Worm (Caenorhabditis elegans) whole organism, young adult: Measurements from ENCODE around the gene ets-6.

Source experiments
- C17E4.6 ChIP-seq: fragments of 200-800 bp; sonication (Bioruptor generic); IDR thresholded peaks from 2 replicates; pipeline ENCODE4 v1.3.6; 2022; ENCODE audit warnings: missing genetic modification reagents, missing genetic modification characterization, missing compliant biosample characterization
- D2030.7 ChIP-seq: fragments of 200-800 bp; sonication (Bioruptor generic); IDR thresholded peaks from 2 replicates; pipeline ENCODE4 v1.3.6; 2022; ENCODE audit warnings: missing genetic modification reagents, missing genetic modification characterization, missing compliant biosample characterization
- F37B4.10 ChIP-seq: fragments of 200-800 bp; sonication (Bioruptor generic); IDR thresholded peaks from 2 replicates; pipeline ENCODE4 v1.3.6; 2022; ENCODE audit warnings: missing genetic modification characterization, missing compliant biosample characterization
- F39B2.1 ChIP-seq: fragments of 200-800 bp; sonication (Bioruptor generic); IDR thresholded peaks from 2 replicates; pipeline ENCODE4 v1.3.6; 2022; ENCODE audit warnings: missing genetic modification reagents, missing genetic modification characterization, missing compliant biosample characterization
- F52B5.7 ChIP-seq: sonication (generic microtip); optimal IDR thresholded peaks from 2 replicates; lab custom pipeline; 2016; ENCODE audit warnings: mild to moderate bottlenecking, missing genetic modification characterization, missing compliant biosample characterization
- K11D2.4 ChIP-seq: fragments of 200-800 bp; sonication (Bioruptor generic); IDR thresholded peaks from 2 replicates; pipeline ENCODE4 v1.3.6; 2022; ENCODE audit warnings: missing genetic modification reagents, missing genetic modification characterization, missing compliant biosample characterization
- T07F8.4 ChIP-seq: sonication (generic microtip); optimal IDR thresholded peaks from 2 replicates; lab custom pipeline; 2016; ENCODE audit warnings: mild to moderate bottlenecking, missing genetic modification characterization, moderate library complexity, missing compliant biosample characterization
- T26A5.8 ChIP-seq: sonication (generic microtip); optimal IDR thresholded peaks from 2 replicates; lab custom pipeline; 2016; ENCODE audit warnings: missing genetic modification characterization, missing compliant biosample characterization
- Y56A3A.18 ChIP-seq: fragments of 200-800 bp; sonication (Bioruptor generic); IDR thresholded peaks from 2 replicates; pipeline ENCODE4 v1.3.6; 2022; ENCODE audit warnings: missing genetic modification reagents, missing genetic modification characterization, missing compliant biosample characterization
- Y95B8A.8 ChIP-seq: fragments of 200-800 bp; sonication (Bioruptor generic); IDR thresholded peaks from 2 replicates; pipeline ENCODE4 v1.3.6; 2022; ENCODE audit warnings: missing genetic modification reagents, missing genetic modification characterization, missing compliant biosample characterization
- aptf-2 ChIP-seq: fragments of 200-800 bp; sonication (Bioruptor generic); conservative IDR thresholded peaks from 2 replicates; pipeline ENCODE4 v1.3.6; 2022; ENCODE audit warnings: missing genetic modification reagents, missing genetic modification characterization, missing compliant biosample characterization
- aptf-3 ChIP-seq: fragments of 200-800 bp; sonication (Bioruptor generic); IDR thresholded peaks from 2 replicates; pipeline ENCODE4 v1.3.6; 2022; ENCODE audit warnings: missing genetic modification characterization, missing compliant biosample characterization
- athp-1 ChIP-seq: sonication (generic microtip); optimal IDR thresholded peaks from 2 replicates; lab custom pipeline; 2017; ENCODE audit warnings: mild to moderate bottlenecking, missing genetic modification characterization, missing compliant biosample characterization
- attf-3 ChIP-seq: fragments of 200-800 bp; sonication (Bioruptor generic); conservative IDR thresholded peaks from 2 replicates; pipeline ENCODE4 v1.3.6; 2022; ENCODE audit warnings: missing genetic modification reagents, missing genetic modification characterization, missing compliant biosample characterization
- attf-6 ChIP-seq: fragments of 200-800 bp; sonication (Bioruptor generic); IDR thresholded peaks from 2 replicates; pipeline ENCODE4 v1.3.6; 2022; ENCODE audit warnings: missing genetic modification reagents, missing genetic modification characterization, missing compliant biosample characterization
- bed-1 ChIP-seq: fragments of 200-800 bp; sonication (Bioruptor generic); IDR thresholded peaks from 2 replicates; pipeline ENCODE4 v1.3.6; 2022; ENCODE audit warnings: missing genetic modification reagents, missing genetic modification characterization, missing compliant biosample characterization
- bed-2 ChIP-seq: fragments of 200-800 bp; sonication (Bioruptor generic); IDR thresholded peaks from 2 replicates; pipeline ENCODE4 v1.3.6; 2022; ENCODE audit warnings: missing genetic modification reagents, missing genetic modification characterization, missing compliant biosample characterization
- ceh-100 ChIP-seq: fragments of 200-800 bp; sonication (Bioruptor generic); IDR thresholded peaks from 2 replicates; pipeline ENCODE4 v1.3.6; 2022; ENCODE audit warnings: missing genetic modification reagents, missing genetic modification characterization, missing compliant biosample characterization
- ceh-27 ChIP-seq: fragments of 200-800 bp; sonication (Bioruptor generic); optimal IDR thresholded peaks from 2 replicates; lab custom pipeline; 2018; ENCODE audit warnings: mild to moderate bottlenecking, missing genetic modification characterization, moderate library complexity, missing compliant biosample characterization
- ceh-40 ChIP-seq: fragments of 200-800 bp; sonication (Bioruptor generic); IDR thresholded peaks from 2 replicates; pipeline ENCODE4 v1.3.6; 2022; ENCODE audit warnings: missing genetic modification characterization, missing compliant biosample characterization
- ceh-91 ChIP-seq: fragments of 200-800 bp; sonication (Bioruptor generic); IDR thresholded peaks from 2 replicates; pipeline ENCODE4 v1.3.6; 2022; ENCODE audit warnings: missing genetic modification reagents, missing genetic modification characterization, missing compliant biosample characterization
- die-1 ChIP-seq: sonication (generic microtip); optimal IDR thresholded peaks from 2 replicates; lab custom pipeline; 2016; ENCODE audit warnings: missing genotype, mild to moderate bottlenecking, missing genetic modification characterization, missing compliant biosample characterization
- egl-18 ChIP-seq: fragments of 200-800 bp; sonication (Bioruptor generic); IDR thresholded peaks from 2 replicates; pipeline ENCODE4 v1.3.6; 2022; ENCODE audit warnings: missing genetic modification reagents, missing genetic modification characterization, missing compliant biosample characterization
- egl-44 ChIP-seq: fragments of 200-800 bp; sonication (Bioruptor generic); IDR thresholded peaks from 2 replicates; pipeline ENCODE4 v1.3.6; 2022; ENCODE audit warnings: missing genetic modification reagents, missing genetic modification characterization, missing compliant biosample characterization
- ekl-4 ChIP-seq: fragments of 200-800 bp; sonication (Bioruptor generic); IDR thresholded peaks from 2 replicates; pipeline ENCODE4 v1.3.6; 2022; ENCODE audit warnings: missing genetic modification reagents, missing genetic modification characterization, missing compliant biosample characterization
- fkh-3 ChIP-seq: sonication (generic microtip); optimal IDR thresholded peaks from 2 replicates; lab custom pipeline; 2016; ENCODE audit warnings: mild to moderate bottlenecking, missing genetic modification characterization, missing compliant biosample characterization
- hmg-1.2 ChIP-seq: fragments of 200-800 bp; sonication (Bioruptor generic); IDR thresholded peaks from 2 replicates; pipeline ENCODE4 v1.3.6; 2022; ENCODE audit warnings: missing genetic modification reagents, missing genetic modification characterization, missing compliant biosample characterization
- hmg-20 ChIP-seq: fragments of 200-800 bp; sonication (Bioruptor generic); IDR thresholded peaks from 2 replicates; pipeline ENCODE4 v1.3.6; 2022; ENCODE audit warnings: missing genetic modification reagents, missing genetic modification characterization, missing compliant biosample characterization
- let-526 ChIP-seq: fragments of 200-800 bp; sonication (Bioruptor generic); IDR thresholded peaks from 2 replicates; pipeline ENCODE4 v1.3.6; 2022; ENCODE audit warnings: missing genetic modification reagents, missing genetic modification characterization, missing compliant biosample characterization
- lin-26 ChIP-seq: fragments of 200-800 bp; sonication (Bioruptor generic); IDR thresholded peaks from 2 replicates; pipeline ENCODE4 v1.3.6; 2022; ENCODE audit warnings: missing genetic modification reagents, missing genetic modification characterization, missing compliant biosample characterization
- lin-54 ChIP-seq: fragments of 200-800 bp; sonication (Bioruptor generic); optimal IDR thresholded peaks from 2 replicates; lab custom pipeline; 2018; ENCODE audit warnings: mild to moderate bottlenecking, missing genetic modification characterization, missing compliant biosample characterization
- madf-8 ChIP-seq: fragments of 200-800 bp; sonication (Bioruptor generic); conservative IDR thresholded peaks from 2 replicates; pipeline ENCODE4 v1.3.6; 2022; ENCODE audit warnings: missing genetic modification reagents, missing genetic modification characterization, missing compliant biosample characterization
- mel-28 ChIP-seq: sonication (generic microtip); optimal IDR thresholded peaks from 2 replicates; lab custom pipeline; 2016; ENCODE audit warnings: borderline replicate concordance, mild to moderate bottlenecking, missing genetic modification characterization, missing compliant biosample characterization
- mxl-1 ChIP-seq: sonication (generic microtip); optimal IDR thresholded peaks from 2 replicates; lab custom pipeline; 2016; ENCODE audit warnings: missing genetic modification characterization, missing compliant biosample characterization
- nhr-90 ChIP-seq: sonication (generic microtip); optimal IDR thresholded peaks from 2 replicates; lab custom pipeline; 2016; ENCODE audit warnings: missing genotype, mild to moderate bottlenecking, missing genetic modification characterization, missing compliant biosample characterization
- pbrm-1 ChIP-seq: fragments of 200-800 bp; sonication (Bioruptor generic); IDR thresholded peaks from 2 replicates; pipeline ENCODE4 v1.3.6; 2022; ENCODE audit warnings: missing genetic modification reagents, missing genetic modification characterization, missing compliant biosample characterization
- rcor-1 ChIP-seq: fragments of 200-800 bp; sonication (Bioruptor generic); IDR thresholded peaks from 2 replicates; pipeline ENCODE4 v1.3.6; 2022; ENCODE audit warnings: missing genetic modification reagents, missing genetic modification characterization, missing compliant biosample characterization
- sea-2 ChIP-seq: fragments of 200-800 bp; sonication (Bioruptor generic); IDR thresholded peaks from 2 replicates; pipeline ENCODE4 v1.3.6; 2022; ENCODE audit warnings: missing genetic modification characterization, missing compliant biosample characterization
- zfh-2 ChIP-seq: fragments of 200-800 bp; sonication (Bioruptor generic); conservative IDR thresholded peaks from 2 replicates; pipeline ENCODE4 v1.3.6; 2022; ENCODE audit warnings: missing genetic modification reagents, missing genetic modification characterization, missing compliant biosample characterization
- zim-3 ChIP-seq: sonication (generic microtip); optimal IDR thresholded peaks from 2 replicates; lab custom pipeline; 2017; ENCODE audit warnings: mild to moderate bottlenecking, missing genetic modification characterization, moderate library complexity, missing compliant biosample characterization
- ztf-28 ChIP-seq: fragments of 200-800 bp; sonication (Bioruptor generic); IDR thresholded peaks from 2 replicates; pipeline ENCODE4 v1.3.6; 2022; ENCODE audit warnings: missing genetic modification reagents, missing genetic modification characterization, missing compliant biosample characterization

ets-6 gene

DNA sequence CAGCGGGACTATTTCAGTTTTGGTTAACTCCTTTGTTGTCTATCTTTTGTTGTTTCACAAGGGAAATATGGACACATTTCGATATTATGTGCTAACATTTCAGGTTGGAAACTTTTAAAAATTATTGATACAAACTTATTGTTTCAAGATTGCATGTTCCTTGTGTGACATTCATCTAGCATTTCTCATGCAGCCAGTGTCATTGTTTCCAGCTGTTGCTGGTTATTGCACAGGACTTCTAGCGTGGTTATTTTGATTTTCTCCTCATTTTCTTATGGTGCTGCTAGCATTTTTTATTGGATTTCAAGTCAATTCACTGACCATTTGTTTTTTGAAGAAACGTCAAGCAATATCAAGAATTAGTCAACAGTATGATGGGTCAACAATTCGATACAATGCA, 24.5 kb downstream of the ets-6 start:
- TF ChIP-seq Y56A3A.18 (GFP tag; lab: Robert Waterston, UW) (no peak), bed-2 (GFP tag; lab: Robert Waterston, UW) (no peak), attf-6 (GFP tag; lab: Robert Waterston, UW) (no peak), athp-1 (tag; lab: Kevin White, UChicago) (no peak), zim-3 (tag; lab: Kevin White, UChicago) (no peak)
- TF ChIP-seq, all 124 proteins: peak for 0

DNA sequence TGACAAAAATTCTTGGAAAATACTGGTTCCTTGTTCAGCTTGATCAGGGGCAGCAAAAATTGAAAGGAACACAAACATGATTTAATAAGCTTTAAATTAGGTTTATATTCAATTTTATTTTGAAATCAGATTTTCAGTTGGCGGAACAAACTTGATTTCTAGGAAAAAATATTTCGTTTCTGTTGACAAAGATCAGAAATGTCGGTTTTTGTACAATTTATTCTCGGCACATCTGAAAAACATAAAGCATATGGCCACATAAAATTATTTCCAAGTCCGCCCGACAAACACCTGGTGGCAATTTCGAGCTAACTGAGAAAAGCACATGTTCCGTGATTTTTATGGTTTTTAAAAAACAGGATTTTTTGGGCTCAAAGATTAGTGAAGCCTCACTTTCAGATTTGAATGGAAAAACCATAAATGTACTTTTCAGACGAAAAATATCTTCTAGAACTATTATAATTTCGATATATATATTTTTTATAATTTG, 26.4 kb downstream of the ets-6 start, which contains the start of gene ttr-10:
TSS of gene ttr-10 (minus strand) at position 51 of the 490 bp plus-strand sequence.
- TF ChIP-seq zfh-2 (GFP tag; lab: Robert Waterston, UW) (no peak), mel-28 (tag; lab: Kevin White, UChicago) (no peak), ztf-28 (GFP tag; lab: Robert Waterston, UW) (no peak)

DNA sequence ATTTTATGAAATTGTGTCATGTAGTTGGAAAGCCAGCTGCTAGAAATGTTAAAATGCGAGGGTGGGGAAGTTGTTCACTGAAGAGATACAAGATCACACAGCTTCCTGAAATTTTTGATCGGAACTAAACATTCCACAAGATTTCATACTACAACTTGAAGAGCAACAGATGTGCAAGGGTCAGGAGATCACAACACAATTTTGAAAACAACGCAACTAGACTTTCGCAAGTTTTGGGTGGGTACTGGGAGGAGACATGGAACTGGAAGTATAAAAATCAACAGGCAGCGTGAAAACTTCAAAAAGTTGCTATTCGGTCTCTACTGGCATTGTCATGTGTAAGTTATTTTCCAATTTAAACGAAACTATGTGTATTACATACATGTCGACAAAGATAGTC, 28.5 kb downstream of the ets-6 start, which contains the start of gene F19F10.3:
TSS of gene F19F10.3 (plus strand) at position 301 of the 400 bp plus-strand sequence.
- TF ChIP-seq D2030.7 (GFP tag; lab: Robert Waterston, UW) (no peak), ceh-27 (GFP tag; lab: Kevin White, UChicago) (no peak), fkh-3 (no peak), ekl-4 (GFP tag; lab: Robert Waterston, UW) (no peak), ceh-100 (GFP tag; lab: Robert Waterston, UW) (no peak), egl-18 (GFP tag; lab: Robert Waterston, UW) (no peak), F52B5.7 (tag; lab: Kevin White, UChicago) (no peak), lin-26 (GFP tag; lab: Robert Waterston, UW) (no peak), mxl-1 (no peak), K11D2.4 (GFP tag; lab: Robert Waterston, UW) (no peak), T26A5.8 (tag; lab: Kevin White, UChicago) (no peak), attf-3 (GFP tag; lab: Robert Waterston, UW) (no peak)

DNA sequence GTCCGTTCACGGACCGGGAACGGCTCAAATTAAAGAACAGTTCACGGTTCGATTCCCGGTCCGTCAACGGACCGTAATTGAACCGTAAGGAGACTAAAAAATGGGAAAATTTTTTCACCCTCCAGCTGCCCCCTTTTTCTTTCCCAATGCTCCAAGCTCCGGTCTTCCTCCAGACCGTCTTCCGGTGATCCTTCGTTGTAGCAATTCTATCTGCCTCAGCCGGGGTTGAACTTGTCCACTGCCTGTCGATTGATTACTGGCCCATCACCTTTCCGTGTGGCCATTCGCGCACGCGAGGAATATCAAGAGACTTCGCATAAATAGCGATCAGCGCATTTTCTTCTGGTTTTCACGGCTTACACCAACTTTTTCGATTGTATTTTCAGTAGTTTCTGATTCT, 31.8 kb downstream of the ets-6 start:
- peak; percentile 93 for TF ChIP-seq aptf-3 (GFP tag; lab: Robert Waterston, UW)
- peak; percentile 47 for TF ChIP-seq mxl-1
- peak; percentile 73 for TF ChIP-seq Y95B8A.8 (GFP tag; lab: Robert Waterston, UW)
- peak; percentile 93 for TF ChIP-seq egl-44 (GFP tag; lab: Robert Waterston, UW)
- TF ChIP-seq ceh-91 (GFP tag; lab: Robert Waterston, UW), result peak; percentile 47; the same call in 1 of the 2 replicates
- TF ChIP-seq Y56A3A.18 (GFP tag; lab: Robert Waterston, UW), result peak; percentile 91
- TF ChIP-seq nhr-90 (tag; lab: Kevin White, UChicago), result peak; percentile 58
- TF ChIP-seq C17E4.6 (GFP tag; lab: Robert Waterston, UW), result peak; percentile 70
- peak; percentile 57 for TF ChIP-seq lin-54 (GFP tag; lab: Kevin White, UChicago)
- TF ChIP-seq lin-26 (GFP tag; lab: Robert Waterston, UW), result peak; percentile 97
- peak; percentile 43 for TF ChIP-seq T07F8.4 (tag; lab: Kevin White, UChicago)
- TF ChIP-seq die-1 (tag; lab: Kevin White, UChicago), result peak; percentile 59
- TF ChIP-seq pbrm-1 (GFP tag; lab: Robert Waterston, UW), result peak; percentile 69
- 0 out of 2 replicates have a peak, but pooled peaks have one; percentile 11 for TF ChIP-seq F37B4.10 (GFP tag; lab: Robert Waterston, UW)
- TF ChIP-seq aptf-2 (GFP tag; lab: Robert Waterston, UW), result peak; percentile 78
- TF ChIP-seq ztf-28 (GFP tag; lab: Robert Waterston, UW), result peak; percentile 71; the same call in 1 of the 2 replicates
- TF ChIP-seq bed-2 (GFP tag; lab: Robert Waterston, UW), result peak; percentile 66; the same call in 1 of the 2 replicates
- TF ChIP-seq ceh-40 (GFP tag; lab: Robert Waterston, UW), result peak; percentile 77; the same call in 1 of the 2 replicates
- peak; percentile 51; the same call in 1 of the 2 replicates for TF ChIP-seq sea-2 (GFP tag; lab: Robert Waterston, UW)
- TF ChIP-seq hmg-1.2, result peak; percentile 57
- TF ChIP-seq hmg-20 (GFP tag; lab: Robert Waterston, UW), result peak; percentile 36; the same call in 1 of the 2 replicates
- TF ChIP-seq madf-8, result peak; percentile 43
- peak; percentile 72; the same call in 1 of the 2 replicates for TF ChIP-seq let-526 (GFP tag; lab: Robert Waterston, UW)
- peak; percentile 27; the same call in 1 of the 2 replicates for TF ChIP-seq ceh-100 (GFP tag; lab: Robert Waterston, UW)
- TF ChIP-seq rcor-1 (GFP tag; lab: Robert Waterston, UW), result peak; percentile 78
- 0 out of 2 replicates have a peak, but pooled peaks have one; percentile 38 for TF ChIP-seq F39B2.1 (GFP tag; lab: Robert Waterston, UW)
- TF ChIP-seq egl-18 (GFP tag; lab: Robert Waterston, UW), result 0 out of 2 replicates have a peak, but pooled peaks have one; percentile 57
- peak; percentile 84; the same call in 1 of the 2 replicates for TF ChIP-seq bed-1 (GFP tag; lab: Robert Waterston, UW)
